Comparison of ENCODE assay signal across 1 fruit fly cellular context in the genomic region with DNA sequence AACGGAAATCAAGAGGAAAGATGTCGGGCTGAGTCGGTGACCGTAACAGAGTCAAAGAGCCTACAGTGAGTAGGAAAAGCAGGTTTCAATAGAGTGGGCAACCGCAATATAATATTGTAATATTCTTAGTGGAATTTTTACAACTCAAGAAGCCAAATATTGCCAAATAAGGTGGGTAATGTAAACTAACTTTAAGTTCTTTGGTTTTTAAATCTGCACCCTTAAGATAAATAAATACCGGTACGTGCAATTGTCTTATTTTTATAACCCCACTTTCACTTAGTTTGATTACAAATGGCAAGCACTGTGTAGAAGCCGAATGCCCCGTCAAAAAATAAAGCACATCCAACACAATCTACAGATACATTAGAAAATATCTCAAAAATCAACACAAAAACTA.
TF ChIP-seq lines count a peak whose summit lies in the region.

No protein-coding gene starts in this region.

TF ChIP-seq in whole organism, embryonic, 481 proteins besides CTCF, POLR2A, EP300 and RAD21 (continued from another document):
- peak; percentile 22 for TF ChIP-seq B-H1 (GFP tag; IDR thresholded peaks at IDR 0.05; lab: Robert Waterston, UW)
- no peak for TF ChIP-seq Abd-B (GFP tag; optimal IDR thresholded peaks at IDR 0.05; lab: Kevin White, UChicago)
- no peak for TF ChIP-seq dati (GFP tag; IDR thresholded peaks at IDR 0.05; lab: Robert Waterston, UW)
- TF ChIP-seq CG4360 (GFP tag; IDR thresholded peaks at IDR 0.05; lab: Robert Waterston, UW), result no peak
- TF ChIP-seq CG11085 (GFP tag; IDR thresholded peaks at IDR 0.05; lab: Robert Waterston, UW), result no peak
- 0 out of 2 replicates have a peak, but pooled peaks have one; percentile 31 for TF ChIP-seq onecut (GFP tag; IDR thresholded peaks at IDR 0.05; lab: Robert Waterston, UW)
- TF ChIP-seq klu (GFP tag; IDR thresholded peaks at IDR 0.05; lab: Robert Waterston, UW), result no peak
- peak; percentile 53 for TF ChIP-seq CG32772 (GFP tag; IDR thresholded peaks at IDR 0.05; lab: Robert Waterston, UW)
- TF ChIP-seq CkIIα-i1 (GFP tag; IDR thresholded peaks at IDR 0.05; lab: Robert Waterston, UW), result no peak
- no peak for TF ChIP-seq twi (tag; optimal IDR thresholded peaks at IDR 0.05; lab: Kevin White, UChicago)
- no peak for TF ChIP-seq Atf3 (GFP tag; optimal IDR thresholded peaks at IDR 0.05; lab: Kevin White, UChicago)
- TF ChIP-seq Sry-δ (GFP tag; optimal IDR thresholded peaks at IDR 0.05; lab: Kevin White, UChicago), result no peak
- peak; percentile 46 for TF ChIP-seq sisA (GFP tag; IDR thresholded peaks at IDR 0.05; lab: Robert Waterston, UW)
- peak; percentile 35; the same call in 1 of the 2 replicates for TF ChIP-seq E2f1 (GFP tag; IDR thresholded peaks at IDR 0.05; lab: Robert Waterston, UW)
- no peak for TF ChIP-seq CG13894 (tag; optimal IDR thresholded peaks at IDR 0.05; lab: Kevin White, UChicago)
- TF ChIP-seq esg (GFP tag; conservative IDR thresholded peaks at IDR 0.05; lab: Robert Waterston, UW), result 0 out of 2 replicates have a peak, but pooled peaks have one; percentile 5
- no peak for TF ChIP-seq org-1 (GFP tag; optimal IDR thresholded peaks at IDR 0.05; lab: Kevin White, UChicago)
- no peak for TF ChIP-seq fd102C (GFP tag; optimal IDR thresholded peaks at IDR 0.05; lab: Kevin White, UChicago)
- no peak for TF ChIP-seq salm (tag; optimal IDR thresholded peaks at IDR 0.05; lab: Kevin White, UChicago)
- peak; percentile 39; the same call in 1 of the 2 replicates for TF ChIP-seq Doc2 (GFP tag; IDR thresholded peaks at IDR 0.05; lab: Robert Waterston, UW)
- no peak for TF ChIP-seq Side (GFP tag; optimal IDR thresholded peaks at IDR 0.05; lab: Kevin White, UChicago)
- no peak for TF ChIP-seq CG30403 (GFP tag; optimal IDR thresholded peaks at IDR 0.05; lab: Kevin White, UChicago)
- peak; percentile 16; the same call in 1 of the 4 replicates for TF ChIP-seq Gug (GFP tag; IDR thresholded peaks at IDR 0.05; lab: Robert Waterston, UW)
- no peak for TF ChIP-seq Mad (GFP tag; optimal IDR thresholded peaks at IDR 0.05; lab: Kevin White, UChicago)
- no peak for TF ChIP-seq Xbp1 (GFP tag; optimal IDR thresholded peaks at IDR 0.05; lab: Kevin White, UChicago)
- TF ChIP-seq ewg (GFP tag; optimal IDR thresholded peaks at IDR 0.05; lab: Kevin White, UChicago), result no peak
- TF ChIP-seq CG1529 (GFP tag; optimal IDR thresholded peaks at IDR 0.05; lab: Kevin White, UChicago), result no peak
- TF ChIP-seq CG6254 (GFP tag; optimal IDR thresholded peaks at IDR 0.05; lab: Kevin White, UChicago), result no peak
- TF ChIP-seq CG11398 (GFP tag; optimal IDR thresholded peaks at IDR 0.05; lab: Kevin White, UChicago), result no peak
- no peak for TF ChIP-seq CG33557 (GFP tag; optimal IDR thresholded peaks at IDR 0.05; lab: Kevin White, UChicago)
- TF ChIP-seq CG10431 (GFP tag; optimal IDR thresholded peaks at IDR 0.05; lab: Kevin White, UChicago), result no peak
- TF ChIP-seq tup (GFP tag; optimal IDR thresholded peaks at IDR 0.05; lab: Kevin White, UChicago), result no peak
- no peak for TF ChIP-seq Mes4 (GFP tag; optimal IDR thresholded peaks at IDR 0.05; lab: Kevin White, UChicago)
- no peak for TF ChIP-seq nom (GFP tag; optimal IDR thresholded peaks at IDR 0.05; lab: Kevin White, UChicago)
- no peak for TF ChIP-seq CG17802 (tag; optimal IDR thresholded peaks at IDR 0.05; lab: Kevin White, UChicago)
- TF ChIP-seq Dad (GFP tag; optimal IDR thresholded peaks at IDR 0.05; lab: Kevin White, UChicago), result no peak
- TF ChIP-seq CG11504 (tag; optimal IDR thresholded peaks at IDR 0.05; lab: Kevin White, UChicago), result no peak
- TF ChIP-seq CG2875 (GFP tag; optimal IDR thresholded peaks at IDR 0.05; lab: Kevin White, UChicago), result no peak
- no peak for TF ChIP-seq Stat92E (GFP tag; optimal IDR thresholded peaks at IDR 0.05; lab: Kevin White, UChicago)
- no peak; the same call in 1 of the 2 replicates for TF ChIP-seq CG32532 (GFP tag; IDR thresholded peaks at IDR 0.05; lab: Robert Waterston, UW)
- peak; percentile 54 for TF ChIP-seq CG10366 (GFP tag; IDR thresholded peaks at IDR 0.05; lab: Robert Waterston, UW)
- peak; percentile 11; the same call in 2 of the 3 replicates for TF ChIP-seq dysf (GFP tag; IDR thresholded peaks at IDR 0.05; lab: Robert Waterston, UW)
- no peak for TF ChIP-seq cg (GFP tag; optimal IDR thresholded peaks at IDR 0.05; lab: Kevin White, UChicago)
- no peak for TF ChIP-seq CG14965 (GFP tag; optimal IDR thresholded peaks at IDR 0.05; lab: Kevin White, UChicago; ENCODE audit: borderline replicate concordance)
- no peak for TF ChIP-seq kni (GFP tag; optimal IDR thresholded peaks at IDR 0.05; lab: Kevin White, UChicago)
- TF ChIP-seq CG13296 (GFP tag; optimal IDR thresholded peaks at IDR 0.05; lab: Kevin White, UChicago), result no peak
- no peak for TF ChIP-seq fd96Cb (tag; optimal IDR thresholded peaks at IDR 0.05; lab: Kevin White, UChicago)
- no peak; the same call in 2 of the 3 replicates for TF ChIP-seq CG17361 (GFP tag; IDR thresholded peaks at IDR 0.05; lab: Robert Waterston, UW)
